Fruit fly (Drosophila melanogaster) S2 (cell line): Measurements from ENCODE around the gene Claspin.

Experiments
- CG8478 ChIP-seq: fragments of >200 bp; optimal IDR thresholded peaks from 2 replicates; lab custom pipeline; 2018
- CTCF ChIP-seq, 2 experiments: fragments of >200 bp; optimal IDR thresholded peaks; 2 replicates each; lab custom pipeline; 2018

DNA sequence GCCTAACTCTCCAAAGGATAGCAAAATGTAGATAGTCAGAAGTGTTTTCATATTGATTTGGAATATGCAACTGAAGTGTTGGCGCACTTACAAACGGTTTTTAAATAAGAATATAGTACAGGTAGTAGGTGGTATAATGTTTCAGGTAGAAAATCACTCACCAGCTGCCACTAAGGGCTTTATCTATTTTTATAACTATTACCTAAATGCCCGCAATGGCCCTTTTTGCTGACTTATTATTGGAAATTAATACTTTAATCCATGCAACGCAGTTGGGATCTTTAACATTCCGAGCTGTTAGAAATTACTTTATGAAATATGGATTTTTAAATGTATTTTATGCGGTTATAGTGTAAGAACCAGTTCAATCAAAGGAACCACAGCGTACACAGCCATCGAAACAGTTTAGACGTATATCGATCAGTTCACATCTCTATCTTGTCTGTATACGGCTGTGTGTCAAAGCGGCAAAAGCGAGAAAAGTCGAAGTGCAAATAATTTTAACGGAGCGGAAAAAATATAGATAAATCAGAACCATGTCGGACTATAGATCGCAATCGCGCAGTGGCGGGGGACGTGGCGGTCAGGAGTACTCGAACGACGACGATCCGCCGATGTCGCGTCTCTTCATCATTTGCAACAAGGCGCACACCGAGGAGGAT is 29.7 kb upstream of the Claspin start, which contains the start of the genes srw and CG1316:
- no peak for TF ChIP-seq CG8478 (lab: Kevin White, UChicago)
- peak in 1 of 2 experiments; percentile 12 for TF ChIP-seq CTCF (optimal IDR thresholded peaks at IDR 0.05; lab: Kevin White, UChicago)
